Worm (Caenorhabditis elegans) whole organism, late embryonic: Measurements from ENCODE around the gene T25B9.2.

Experiments
- C38D4.7 ChIP-seq: fragments of 200-800 bp; sonication (Bioruptor generic); optimal IDR thresholded peaks from 2 replicates; lab custom pipeline; 2018; ENCODE audit warnings: mild to moderate bottlenecking, missing genetic modification characterization, moderate library complexity, missing compliant biosample characterization
- F13H6.1 ChIP-seq: sonication (generic microtip); optimal IDR thresholded peaks from 2 replicates; lab custom pipeline; 2016; ENCODE audit warnings: missing genetic modification characterization, missing compliant biosample characterization
- ama-1 ChIP-seq: fragments of 150-350 bp; optimal IDR thresholded peaks from 2 replicates; lab custom pipeline; 2014
- fkh-6 ChIP-seq: sonication (generic microtip); optimal IDR thresholded peaks from 2 replicates; lab custom pipeline; 2016; ENCODE audit warnings: missing genetic modification characterization, missing compliant biosample characterization
- gmeb-2 ChIP-seq: sonication (generic microtip); optimal IDR thresholded peaks from 2 replicates; lab custom pipeline; 2016; ENCODE audit warnings: missing genetic modification characterization, inconsistent platforms, missing compliant biosample characterization
- pqm-1 ChIP-seq: sonication (generic microtip); optimal IDR thresholded peaks from 2 replicates; lab custom pipeline; 2016; ENCODE audit warnings: missing genetic modification characterization, missing compliant biosample characterization
- tbx-2 ChIP-seq: sonication (generic microtip); optimal IDR thresholded peaks from 2 replicates; lab custom pipeline; 2016; ENCODE audit warnings: missing genetic modification characterization, missing compliant biosample characterization

DNA sequence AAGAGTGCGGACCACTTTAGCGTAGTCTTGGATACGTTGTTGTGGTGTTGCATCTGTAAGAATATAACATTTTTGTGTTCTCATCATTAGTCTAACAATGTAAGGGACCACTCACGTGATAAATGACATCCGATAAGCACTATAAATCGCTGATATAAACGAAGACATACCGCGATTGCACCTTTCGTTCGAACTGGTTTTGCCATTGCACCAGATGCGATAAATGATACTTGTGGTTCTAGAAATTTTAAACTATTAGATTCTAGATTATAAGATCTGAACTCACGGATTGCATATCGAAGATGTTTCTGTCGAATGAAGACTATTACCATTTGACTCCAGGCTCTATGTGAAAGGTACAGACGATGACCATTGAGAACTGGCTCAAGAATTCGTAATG is 19.7 kb upstream of the T25B9.2 start:
- TF ChIP-seq C38D4.7 (GFP tag; lab: Kevin White, UChicago) (no peak), fkh-6 (tag; lab: Kevin White, UChicago) (no peak), F13H6.1 (tag; lab: Kevin White, UChicago) (no peak), ama-1 (lab: Kevin White, UChicago) (no peak), gmeb-2 (tag; lab: Kevin White, UChicago) (no peak), pqm-1 (tag; lab: Kevin White, UChicago) (no peak), tbx-2 (tag; lab: Kevin White, UChicago) (no peak)
